Worm (Caenorhabditis elegans): ENCODE measurements around the gene sptl-1.

DNA sequence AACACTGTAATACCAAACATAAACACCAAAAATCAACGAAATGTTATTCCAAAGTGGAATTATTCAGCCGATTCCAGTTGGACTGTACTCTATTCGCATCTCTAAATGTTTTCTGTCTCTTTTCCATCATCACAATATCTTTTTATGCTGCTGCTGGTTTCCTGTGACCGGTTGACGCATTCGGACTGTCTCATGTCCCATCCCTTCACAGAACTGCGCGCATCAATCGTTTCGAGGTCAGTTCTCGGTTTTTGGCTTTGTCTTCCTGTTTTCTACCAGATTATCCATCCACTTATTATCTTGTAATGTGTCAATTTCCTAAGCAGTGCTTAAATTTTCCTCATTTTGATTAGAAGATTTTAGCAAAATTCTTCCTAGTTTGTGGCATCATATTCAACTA, 8.6 kb downstream of the sptl-1 start:
- TF ChIP-seq nhr-90 (tag; optimal IDR thresholded peaks at IDR 0.05) (no peak), lin-35 (GFP tag; optimal IDR thresholded peaks at IDR 0.05) (no peak), ama-1 (optimal IDR thresholded peaks at IDR 0.05) (no peak), ama-1 (GFP tag; optimal IDR thresholded peaks at IDR 0.05) (no peak), him-1 (tag; optimal IDR thresholded peaks at IDR 0.05) (no peak)

Measured in whole organism, young adult.